Worm (Caenorhabditis elegans) whole organism, L2 larva: Measurements from ENCODE around the gene B0361.14.

Experiments used
- C34F6.9 ChIP-seq: fragments of 150-350 bp; optimal IDR thresholded peaks from 2 replicates; lab custom pipeline; 2014; ENCODE audit warnings: missing biosample characterization, missing genetic modification characterization
- F13H6.1 ChIP-seq: sonication (generic microtip); optimal IDR thresholded peaks from 2 replicates; lab custom pipeline; 2016; ENCODE audit warnings: missing genetic modification characterization, missing compliant biosample characterization
- R02D3.7 ChIP-seq: fragments of 150-350 bp; optimal IDR thresholded peaks from 2 replicates; lab custom pipeline; 2014; ENCODE audit warnings: missing biosample characterization, missing genetic modification characterization
- Y55F3AM.14 ChIP-seq: fragments of 200-800 bp; sonication (Bioruptor generic); optimal IDR thresholded peaks from 2 replicates; lab custom pipeline; 2018; ENCODE audit warnings: mild to moderate bottlenecking, missing genetic modification characterization, missing compliant biosample characterization
- ZK546.5 ChIP-seq: sonication (generic microtip); optimal IDR thresholded peaks from 2 replicates; lab custom pipeline; 2017; ENCODE audit warnings: missing biosample characterization, missing genetic modification characterization
- alr-1 ChIP-seq: fragments of 150-350 bp; optimal IDR thresholded peaks from 2 replicates; lab custom pipeline; 2014; ENCODE audit warnings: missing biosample characterization, missing genetic modification characterization
- aly-2 ChIP-seq: fragments of 150-350 bp; optimal IDR thresholded peaks from 2 replicates; lab custom pipeline; 2014; ENCODE audit warnings: missing biosample characterization, missing genetic modification characterization
- ama-1 ChIP-seq: fragments of 150-350 bp; optimal IDR thresholded peaks from 2 replicates; lab custom pipeline; 2018; ENCODE audit warnings: inconsistent platforms
- blmp-1 ChIP-seq: sonication (generic microtip); optimal IDR thresholded peaks from 2 replicates; lab custom pipeline; 2017; ENCODE audit warnings: missing genetic modification characterization, mild to moderate bottlenecking, missing compliant biosample characterization, antibody characterized with exemption, moderate library complexity; ENCODE audit not compliant: insufficient read depth
- ceh-16 ChIP-seq: fragments of 150-350 bp; optimal IDR thresholded peaks from 2 replicates; lab custom pipeline; 2014; ENCODE audit warnings: missing biosample characterization, missing genetic modification characterization
- ceh-82 ChIP-seq: fragments of 150-350 bp; optimal IDR thresholded peaks from 2 replicates; lab custom pipeline; 2014; ENCODE audit warnings: missing biosample characterization, missing genetic modification characterization
- crh-2 ChIP-seq: sonication (generic microtip); optimal IDR thresholded peaks from 2 replicates; lab custom pipeline; 2017; ENCODE audit warnings: missing biosample characterization, missing genetic modification characterization
- dmd-4 ChIP-seq: sonication (generic microtip); optimal IDR thresholded peaks from 2 replicates; lab custom pipeline; 2017; ENCODE audit warnings: missing biosample characterization, missing genetic modification characterization
- egl-27 ChIP-seq: sonication (generic microtip); optimal IDR thresholded peaks from 3 replicates; lab custom pipeline; 2017; ENCODE audit warnings: missing biosample characterization, missing genetic modification reagents, missing genetic modification characterization
- elt-1 ChIP-seq: fragments of 150-350 bp; optimal IDR thresholded peaks from 2 replicates; lab custom pipeline; 2014; ENCODE audit warnings: missing biosample characterization, missing genetic modification characterization
- elt-3 ChIP-seq: sonication (generic microtip); optimal IDR thresholded peaks from 2 replicates; lab custom pipeline; 2017; ENCODE audit warnings: missing biosample characterization, missing genetic modification characterization
- fos-1 ChIP-seq: fragments of 150-350 bp; optimal IDR thresholded peaks from 2 replicates; lab custom pipeline; 2014; ENCODE audit warnings: missing biosample characterization, missing genetic modification characterization
- gmeb-1 ChIP-seq: fragments of 150-350 bp; optimal IDR thresholded peaks from 2 replicates; lab custom pipeline; 2014; ENCODE audit warnings: missing biosample characterization, missing genetic modification characterization
- lin-11 ChIP-seq: fragments of 150-350 bp; sonication (generic microtip); optimal IDR thresholded peaks from 2 replicates; lab custom pipeline; 2014; ENCODE audit warnings: missing biosample characterization, missing genetic modification characterization, inconsistent platforms, mixed read lengths
- lin-13 ChIP-seq: fragments of 150-350 bp; optimal IDR thresholded peaks from 2 replicates; lab custom pipeline; 2014; ENCODE audit warnings: missing biosample characterization, missing genetic modification reagents, missing genetic modification characterization
- lin-39 ChIP-seq: fragments of 150-350 bp; optimal IDR thresholded peaks from 2 replicates; lab custom pipeline; 2014; ENCODE audit warnings: missing biosample characterization, missing genetic modification reagents, missing genetic modification characterization
- lsy-2 ChIP-seq, 2 experiments: fragments of 150-350 bp in 1 of 2; sonication (generic microtip) in 1 of 2; optimal IDR thresholded peaks; 2 replicates each; lab custom pipeline; 2014 to 2017; ENCODE audit warnings: missing biosample characterization in 2 of 2, missing genetic modification characterization in 2 of 2
- mab-5 ChIP-seq: fragments of 150-350 bp; optimal IDR thresholded peaks from 2 replicates; lab custom pipeline; 2014; ENCODE audit warnings: missing biosample characterization, missing genetic modification characterization
- mbf-1 ChIP-seq: sonication (generic microtip); optimal IDR thresholded peaks from 2 replicates; lab custom pipeline; 2017; ENCODE audit warnings: missing biosample characterization, missing genetic modification characterization
- mdl-1 ChIP-seq, 2 experiments: fragments of 150-350 bp in 1 of 2; sonication (generic microtip) in 1 of 2; optimal IDR thresholded peaks; 2 replicates each; lab custom pipeline; 2017; ENCODE audit warnings: missing biosample characterization in 2 of 2, missing genetic modification characterization in 2 of 2
- nhr-10 ChIP-seq: sonication (generic microtip); optimal IDR thresholded peaks from 2 replicates; lab custom pipeline; 2017; ENCODE audit warnings: missing biosample characterization, missing genetic modification characterization
- nhr-11 ChIP-seq: fragments of 150-350 bp; optimal IDR thresholded peaks from 2 replicates; lab custom pipeline; 2014; ENCODE audit warnings: missing biosample characterization, missing genetic modification characterization
- nhr-12 ChIP-seq: fragments of 150-350 bp; optimal IDR thresholded peaks from 2 replicates; lab custom pipeline; 2014; ENCODE audit warnings: missing biosample characterization, missing genetic modification characterization
- nhr-129 ChIP-seq: fragments of 150-350 bp; optimal IDR thresholded peaks from 2 replicates; lab custom pipeline; 2014; ENCODE audit warnings: missing biosample characterization, missing genetic modification characterization
- nhr-21 ChIP-seq: fragments of 150-350 bp; optimal IDR thresholded peaks from 2 replicates; lab custom pipeline; 2014; ENCODE audit warnings: missing biosample characterization, missing genetic modification characterization
- nhr-23 ChIP-seq: fragments of 150-350 bp; optimal IDR thresholded peaks from 2 replicates; lab custom pipeline; 2014; ENCODE audit warnings: missing biosample characterization, missing genetic modification reagents, missing genetic modification characterization
- nhr-237 ChIP-seq: fragments of 150-350 bp; optimal IDR thresholded peaks from 2 replicates; lab custom pipeline; 2014; ENCODE audit warnings: missing biosample characterization, missing genetic modification characterization
- nhr-25 ChIP-seq: fragments of 150-350 bp; sonication (generic microtip); optimal IDR thresholded peaks from 3 replicates; lab custom pipeline; 2014; ENCODE audit warnings: missing biosample characterization, missing genetic modification characterization
- nhr-6 ChIP-seq: fragments of 150-350 bp; optimal IDR thresholded peaks from 2 replicates; lab custom pipeline; 2014; ENCODE audit warnings: missing biosample characterization, missing genetic modification characterization
- nhr-77 ChIP-seq: fragments of 150-350 bp; optimal IDR thresholded peaks from 2 replicates; lab custom pipeline; 2014; ENCODE audit warnings: missing biosample characterization, missing genetic modification characterization
- peb-1 ChIP-seq: fragments of 150-350 bp; optimal IDR thresholded peaks from 2 replicates; lab custom pipeline; 2014; ENCODE audit warnings: missing biosample characterization, missing genetic modification characterization
- sem-4 ChIP-seq: fragments of 150-350 bp; optimal IDR thresholded peaks from 2 replicates; lab custom pipeline; 2014; ENCODE audit warnings: missing biosample characterization, missing genetic modification reagents, missing genetic modification characterization
- skn-1 ChIP-seq: sonication (generic microtip); optimal IDR thresholded peaks from 2 replicates; lab custom pipeline; 2017; ENCODE audit warnings: missing biosample characterization, missing genetic modification characterization
- sma-3 ChIP-seq: sonication (generic microtip); optimal IDR thresholded peaks from 2 replicates; lab custom pipeline; 2016; ENCODE audit warnings: missing genetic modification reagents, missing genetic modification characterization, missing compliant biosample characterization
- sma-9 ChIP-seq, 2 experiments: fragments of 150-350 bp in 1 of 2; sonication (generic microtip) in 1 of 2; optimal IDR thresholded peaks; 2 replicates each; lab custom pipeline; 2014 to 2016; ENCODE audit warnings: missing genetic modification characterization in 2 of 2, mild to moderate bottlenecking in 1 of 2, missing biosample characterization in 1 of 2, missing compliant biosample characterization in 1 of 2, missing genetic modification reagents in 1 of 2, moderate library complexity in 1 of 2
- snpc-4 ChIP-seq: fragments of 150-350 bp; optimal IDR thresholded peaks from 2 replicates; lab custom pipeline; 2014; ENCODE audit warnings: missing biosample characterization, missing genetic modification characterization
- unc-39 ChIP-seq: fragments of 150-350 bp; optimal IDR thresholded peaks from 2 replicates; lab custom pipeline; 2014; ENCODE audit warnings: missing biosample characterization, missing genetic modification characterization
- unc-55 ChIP-seq: fragments of 150-350 bp; sonication (generic microtip); optimal IDR thresholded peaks from 3 replicates; lab custom pipeline; 2014; ENCODE audit warnings: missing biosample characterization, missing genetic modification reagents, missing genetic modification characterization
- unc-62 ChIP-seq: fragments of 150-350 bp; optimal IDR thresholded peaks from 2 replicates; lab custom pipeline; 2014; ENCODE audit warnings: missing biosample characterization, missing genetic modification reagents, missing genetic modification characterization
- zag-1 ChIP-seq: fragments of 150-350 bp; optimal IDR thresholded peaks from 2 replicates; lab custom pipeline; 2014; ENCODE audit warnings: missing biosample characterization, missing genetic modification characterization
- ztf-1 ChIP-seq: fragments of 200-800 bp; sonication (Bioruptor generic); conservative IDR thresholded peaks from 2 replicates; pipeline ENCODE4 v1.3.6; 2022; ENCODE audit warnings: missing genetic modification characterization, missing compliant biosample characterization
- ztf-11 ChIP-seq: sonication (generic microtip); optimal IDR thresholded peaks from 2 replicates; lab custom pipeline; 2017; ENCODE audit warnings: missing biosample characterization, missing genetic modification characterization
- ztf-4 ChIP-seq: fragments of 150-350 bp; optimal IDR thresholded peaks from 2 replicates; lab custom pipeline; 2014; ENCODE audit warnings: missing biosample characterization, missing genetic modification characterization

Gene B0361.14

ce11 chrIII:7278491-7278890 lies 20.8 kb downstream of the B0361.14 start:
- no peak for TF ChIP-seq nhr-11 (tag; lab: Kevin White, UChicago)
- TF ChIP-seq elt-3 (tag; lab: Kevin White, UChicago), result no peak
- no peak for TF ChIP-seq nhr-237
- TF ChIP-seq nhr-129, result peak; percentile 83
- peak; percentile 34 for TF ChIP-seq sma-3 (GFP tag; lab: Kevin White, UChicago)
- no peak for TF ChIP-seq aly-2 (tag; lab: Kevin White, UChicago)
- TF ChIP-seq ztf-1 (GFP tag; lab: Robert Waterston, UW), result no peak
- TF ChIP-seq ama-1 (lab: Kevin White, UChicago), result no peak
- TF ChIP-seq ceh-82, result no peak
- TF ChIP-seq gmeb-1 (tag; lab: Kevin White, UChicago), result peak; percentile 88
- no peak for TF ChIP-seq nhr-25
- peak; percentile 43 for TF ChIP-seq lin-11 (tag; lab: Kevin White, UChicago)
- no peak for TF ChIP-seq ZK546.5 (tag; lab: Kevin White, UChicago)
- peak; percentile 99 for TF ChIP-seq snpc-4
- no peak for TF ChIP-seq skn-1 (tag; lab: Kevin White, UChicago)
- no peak for TF ChIP-seq egl-27 (tag; lab: Kevin White, UChicago)
- TF ChIP-seq unc-39 (tag; lab: Kevin White, UChicago), result no peak
- no peak for TF ChIP-seq F13H6.1
- TF ChIP-seq lsy-2 (tag; optimal IDR thresholded peaks at IDR 0.05; lab: Kevin White, UChicago), result peak; percentile 67 to 69
- no peak for TF ChIP-seq R02D3.7 (tag; lab: Kevin White, UChicago)
- TF ChIP-seq blmp-1, result no peak
- TF ChIP-seq unc-62 (GFP tag; lab: Kevin White, UChicago), result no peak
- no peak for TF ChIP-seq alr-1
- no peak for TF ChIP-seq nhr-23 (tag; lab: Kevin White, UChicago)
- no peak for TF ChIP-seq ceh-16 (tag; lab: Kevin White, UChicago)
- TF ChIP-seq mdl-1 (tag; optimal IDR thresholded peaks at IDR 0.05; lab: Kevin White, UChicago), result no peak
- TF ChIP-seq nhr-12 (tag; lab: Kevin White, UChicago), result no peak
- TF ChIP-seq nhr-10 (tag; lab: Kevin White, UChicago), result no peak
- no peak for TF ChIP-seq mab-5 (tag; lab: Kevin White, UChicago)
- no peak for TF ChIP-seq Y55F3AM.14 (GFP tag; lab: Kevin White, UChicago)
- TF ChIP-seq zag-1 (tag; lab: Kevin White, UChicago), result no peak
- peak; percentile 43 for TF ChIP-seq fos-1 (tag; lab: Kevin White, UChicago)
- peak; percentile 16 for TF ChIP-seq nhr-6
- TF ChIP-seq nhr-21 (tag; lab: Kevin White, UChicago), result peak; percentile 35
- no peak for TF ChIP-seq lin-39 (tag; lab: Kevin White, UChicago)
- TF ChIP-seq lin-13, result no peak
- TF ChIP-seq mbf-1, result no peak
- no peak for TF ChIP-seq ztf-11 (tag; lab: Kevin White, UChicago)
- no peak for TF ChIP-seq elt-1 (tag; lab: Kevin White, UChicago)
- peak; percentile 39 for TF ChIP-seq C34F6.9 (tag; lab: Kevin White, UChicago)
- no peak for TF ChIP-seq ztf-4
- peak; percentile 75 for TF ChIP-seq sma-9 (GFP tag; optimal IDR thresholded peaks at IDR 0.05; lab: Kevin White, UChicago)
- no peak for TF ChIP-seq sma-9 (tag; optimal IDR thresholded peaks at IDR 0.05; lab: Kevin White, UChicago)
- TF ChIP-seq nhr-77, result peak; percentile 35
- TF ChIP-seq sem-4 (tag; lab: Kevin White, UChicago), result no peak
- peak; percentile 76 for TF ChIP-seq crh-2 (tag; lab: Kevin White, UChicago)
- peak; percentile 39 for TF ChIP-seq unc-55
- peak; percentile 44 for TF ChIP-seq dmd-4 (tag; lab: Kevin White, UChicago)
- no peak for TF ChIP-seq peb-1
